1 fruit fly cellular context compared by ENCODE assay signal in the genomic region with DNA sequence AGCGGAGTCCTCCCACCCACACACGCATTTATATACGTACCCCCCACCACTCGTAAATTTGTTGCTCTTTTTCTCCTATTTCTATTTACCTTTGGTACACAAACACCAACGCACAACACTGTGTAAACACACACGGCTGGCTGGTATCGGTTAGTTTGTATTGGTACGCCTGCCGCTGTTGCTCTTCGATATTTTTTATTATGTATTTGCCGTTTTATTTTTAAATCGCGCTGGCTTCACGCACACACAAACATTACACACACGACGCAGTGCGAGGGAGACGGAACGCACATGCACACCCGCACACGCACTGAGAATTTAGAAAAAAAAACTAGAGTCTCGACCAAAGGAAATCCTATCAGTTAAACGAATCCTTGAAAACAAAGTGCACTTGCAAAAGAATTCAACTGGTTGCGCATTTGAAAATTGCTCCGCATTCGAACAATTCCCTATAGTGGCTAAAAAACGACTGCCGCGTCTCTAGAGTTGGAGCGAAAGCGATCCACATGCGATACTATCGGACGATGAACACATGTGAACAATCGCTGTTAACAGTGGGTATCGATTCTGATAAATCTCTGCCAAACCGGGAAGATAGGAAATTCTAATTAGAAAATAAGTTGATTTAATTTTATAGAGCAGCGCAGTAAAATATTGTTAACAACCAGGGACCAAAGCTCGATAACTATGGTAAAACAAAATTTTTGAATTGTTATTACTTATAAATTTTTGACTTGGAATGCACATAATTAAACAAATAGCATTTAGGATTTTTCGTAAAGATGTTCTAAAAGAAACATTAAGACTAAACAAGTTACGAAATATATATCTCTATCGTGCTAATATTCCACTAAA.
TF ChIP-seq lines count a peak whose summit lies in the region.

No protein-coding gene starts in this region.

TF ChIP-seq in whole organism, embryonic, 481 proteins besides CTCF, POLR2A, EP300 and RAD21 (continued from another document and continues in another):
- TF ChIP-seq unc-4 (GFP tag; IDR thresholded peaks at IDR 0.05; lab: Robert Waterston, UW; ENCODE audit: partially characterized antibody) (peak; percentile 89), CG8359 (GFP tag; optimal IDR thresholded peaks at IDR 0.05; lab: Kevin White, UChicago; ENCODE audit: borderline replicate concordance) (peak; percentile 51), Doc3 (GFP tag; IDR thresholded peaks at IDR 0.05; lab: Robert Waterston, UW; ENCODE audit: partially characterized antibody) (peak; percentile 84), CG4404 (GFP tag; IDR thresholded peaks at IDR 0.05; lab: Robert Waterston, UW) (no peak), CG15514 (GFP tag; optimal IDR thresholded peaks at IDR 0.05; lab: Kevin White, UChicago) (peak; percentile 71), crol (GFP tag; IDR thresholded peaks at IDR 0.05; lab: Robert Waterston, UW) (no peak; the same call in 1 of the 2 replicates), cad (GFP tag; optimal IDR thresholded peaks at IDR 0.05; lab: Kevin White, UChicago) (no peak), chn (GFP tag; optimal IDR thresholded peaks at IDR 0.05; lab: Kevin White, UChicago) (peak; percentile 35), Sry-β (GFP tag; optimal IDR thresholded peaks at IDR 0.05; lab: Kevin White, UChicago) (peak; percentile 59), lbe (GFP tag; optimal IDR thresholded peaks at IDR 0.05; lab: Kevin White, UChicago) (peak; percentile 62), CG4617 (GFP tag; optimal IDR thresholded peaks at IDR 0.05; lab: Kevin White, UChicago; ENCODE audit: borderline replicate concordance) (peak; percentile 65), Bgb (GFP tag; IDR thresholded peaks at IDR 0.05; lab: Robert Waterston, UW; ENCODE audit: partially characterized antibody) (peak; percentile 95), CG31365 (tag; optimal IDR thresholded peaks at IDR 0.05; lab: Kevin White, UChicago) (peak; percentile 78), CG11560 (tag; IDR thresholded peaks at IDR 0.05; lab: Robert Waterston, UW) (no peak), CG34422 (GFP tag; IDR thresholded peaks at IDR 0.05; lab: Robert Waterston, UW) (peak; percentile 52; the same call in 1 of the 3 replicates), CG4282 (GFP tag; optimal IDR thresholded peaks at IDR 0.05; lab: Kevin White, UChicago) (peak; percentile 6), ewg (GFP tag; optimal IDR thresholded peaks at IDR 0.05; lab: Kevin White, UChicago) (no peak), p53 (GFP tag; optimal IDR thresholded peaks at IDR 0.05; lab: Kevin White, UChicago) (no peak), CG9727 (GFP tag; optimal IDR thresholded peaks at IDR 0.05; lab: Kevin White, UChicago) (peak; percentile 55), pita (GFP tag; optimal IDR thresholded peaks at IDR 0.05; lab: Kevin White, UChicago) (no peak), CG10654 (GFP tag; optimal IDR thresholded peaks at IDR 0.05; lab: Kevin White, UChicago) (peak; percentile 30), CG8089 (GFP tag; optimal IDR thresholded peaks at IDR 0.05; lab: Kevin White, UChicago) (peak; percentile 24), CG9817 (tag; optimal IDR thresholded peaks at IDR 0.05; lab: Kevin White, UChicago) (peak; percentile 49), twi (tag; optimal IDR thresholded peaks at IDR 0.05; lab: Kevin White, UChicago) (peak; percentile 91), HmgZ (tag; optimal IDR thresholded peaks at IDR 0.05; lab: Kevin White, UChicago) (peak; percentile 82), vvl (GFP tag; IDR thresholded peaks at IDR 0.05; lab: Robert Waterston, UW) (peak; percentile 64), CG11695 (GFP tag; IDR thresholded peaks at IDR 0.05; lab: Robert Waterston, UW) (peak; percentile 71), trh (GFP tag; optimal IDR thresholded peaks at IDR 0.05; lab: Kevin White, UChicago) (no peak), chm (GFP tag; IDR thresholded peaks at IDR 0.05; lab: Robert Waterston, UW) (peak; percentile 85), CG30020 (tag; optimal IDR thresholded peaks at IDR 0.05; lab: Kevin White, UChicago) (no peak), nerfin-2 (GFP tag; IDR thresholded peaks at IDR 0.05; lab: Robert Waterston, UW; ENCODE audit: partially characterized antibody) (peak; percentile 92), ems (GFP tag; optimal IDR thresholded peaks at IDR 0.05; lab: Kevin White, UChicago) (peak; percentile 46), hbn (GFP tag; IDR thresholded peaks at IDR 0.05; lab: Robert Waterston, UW; ENCODE audit: partially characterized antibody) (peak; percentile 89), phol (tag; optimal IDR thresholded peaks at IDR 0.05; lab: Kevin White, UChicago) (no peak), CG7786 (GFP tag; optimal IDR thresholded peaks at IDR 0.05; lab: Kevin White, UChicago) (peak; percentile 65), so (GFP tag; IDR thresholded peaks at IDR 0.05; lab: Robert Waterston, UW) (peak; percentile 66; the same call in 2 of the 3 replicates), ttk (GFP tag; IDR thresholded peaks at IDR 0.05; lab: Robert Waterston, UW) (no peak), gsb-n (tag; optimal IDR thresholded peaks at IDR 0.05; lab: Kevin White, UChicago) (peak; percentile 63), usp (GFP tag; optimal IDR thresholded peaks at IDR 0.05; lab: Kevin White, UChicago) (no peak), sens (GFP tag; lab: Kevin White, UChicago) (peak; percentile 83), wdn (GFP tag; IDR thresholded peaks at IDR 0.05; lab: Robert Waterston, UW) (no peak), CG17361 (GFP tag; IDR thresholded peaks at IDR 0.05; lab: Robert Waterston, UW) (no peak), toy (GFP tag; IDR thresholded peaks at IDR 0.05; lab: Robert Waterston, UW) (no peak), pb (GFP tag; optimal IDR thresholded peaks at IDR 0.05; lab: Kevin White, UChicago) (peak; percentile 32), gsb (GFP tag; IDR thresholded peaks at IDR 0.05; lab: Robert Waterston, UW) (peak; percentile 36; the same call in 1 of the 2 replicates), CG13894 (tag; optimal IDR thresholded peaks at IDR 0.05; lab: Kevin White, UChicago) (peak; percentile 63), org-1 (GFP tag; optimal IDR thresholded peaks at IDR 0.05; lab: Kevin White, UChicago) (peak; percentile 80), CG18619 (GFP tag; optimal IDR thresholded peaks at IDR 0.05; lab: Kevin White, UChicago) (peak; percentile 50), ken (GFP tag; IDR thresholded peaks at IDR 0.05; lab: Robert Waterston, UW) (no peak), Antp (GFP tag; optimal IDR thresholded peaks at IDR 0.05; lab: Kevin White, UChicago) (no peak), fd102C (GFP tag; optimal IDR thresholded peaks at IDR 0.05; lab: Kevin White, UChicago) (peak; percentile 98), CG1233 (GFP tag; optimal IDR thresholded peaks at IDR 0.05; lab: Kevin White, UChicago) (peak; percentile 92), abd-A (tag; optimal IDR thresholded peaks at IDR 0.05; lab: Kevin White, UChicago) (peak; percentile 69), mam (GFP tag; optimal IDR thresholded peaks at IDR 0.05; lab: Kevin White, UChicago) (no peak), Kr (GFP tag; optimal IDR thresholded peaks at IDR 0.05; lab: Kevin White, UChicago) (peak; percentile 96), sd (tag; optimal IDR thresholded peaks at IDR 0.05; lab: Kevin White, UChicago) (peak; percentile 49), tna (GFP tag; IDR thresholded peaks at IDR 0.05; lab: Robert Waterston, UW; ENCODE audit: partially characterized antibody) (peak; percentile 94), CG10147 (GFP tag; optimal IDR thresholded peaks at IDR 0.05; lab: Kevin White, UChicago) (peak; percentile 52), D19B (GFP tag; optimal IDR thresholded peaks at IDR 0.05; lab: Kevin White, UChicago) (peak; percentile 25), gro (GFP tag; optimal IDR thresholded peaks at IDR 0.05; lab: Kevin White, UChicago) (peak; percentile 68), tx (GFP tag; optimal IDR thresholded peaks at IDR 0.05; lab: Kevin White, UChicago) (no peak), Eip74EF (GFP tag; optimal IDR thresholded peaks at IDR 0.05; lab: Kevin White, UChicago) (peak in 1 of 2 experiments; percentile 67), fu2 (GFP tag; optimal IDR thresholded peaks at IDR 0.05; lab: Kevin White, UChicago) (peak; percentile 17), exex (tag; optimal IDR thresholded peaks at IDR 0.05; lab: Kevin White, UChicago) (peak; percentile 35), zfh1 (GFP tag; IDR thresholded peaks at IDR 0.05; lab: Robert Waterston, UW) (peak; percentile 60; the same call in 2 of the 3 replicates), pfk (GFP tag; optimal IDR thresholded peaks at IDR 0.05; lab: Kevin White, UChicago) (peak; percentile 76), Rx (GFP tag; IDR thresholded peaks at IDR 0.05; lab: Robert Waterston, UW) (no peak), inv (GFP tag; IDR thresholded peaks at IDR 0.05; lab: Robert Waterston, UW; ENCODE audit: partially characterized antibody) (peak; percentile 95), gce (GFP tag; IDR thresholded peaks at IDR 0.05; lab: Robert Waterston, UW) (peak; percentile 65; the same call in 1 of the 3 replicates), CG8290 (GFP tag; optimal IDR thresholded peaks at IDR 0.05; lab: Kevin White, UChicago) (no peak), CG8290 (tag; optimal IDR thresholded peaks at IDR 0.05; lab: Kevin White, UChicago) (peak; percentile 92 to 96), CG6854 (GFP tag; optimal IDR thresholded peaks at IDR 0.05; lab: Kevin White, UChicago) (peak; percentile 78), CG2712 (tag; optimal IDR thresholded peaks at IDR 0.05; lab: Kevin White, UChicago) (peak; percentile 40), Atf3 (GFP tag; optimal IDR thresholded peaks at IDR 0.05; lab: Kevin White, UChicago) (peak; percentile 0), Xrp1 (GFP tag; IDR thresholded peaks at IDR 0.05; lab: Robert Waterston, UW) (peak; percentile 84), Dfd (GFP tag; optimal IDR thresholded peaks at IDR 0.05; lab: Kevin White, UChicago) (no peak), ash1 (GFP tag; optimal IDR thresholded peaks at IDR 0.05; lab: Kevin White, UChicago) (peak; percentile 92), CG17359 (tag; optimal IDR thresholded peaks at IDR 0.05; lab: Kevin White, UChicago) (peak; percentile 73), tio (GFP tag; optimal IDR thresholded peaks at IDR 0.05; lab: Kevin White, UChicago) (no peak), C15 (GFP tag; IDR thresholded peaks at IDR 0.05; lab: Robert Waterston, UW) (no peak; the same call in 2 of the 3 replicates), Oli (tag; optimal IDR thresholded peaks at IDR 0.05; lab: Kevin White, UChicago) (no peak), CG32772 (GFP tag; IDR thresholded peaks at IDR 0.05; lab: Robert Waterston, UW) (0 out of 2 replicates have a peak, but pooled peaks have one; percentile 30), en (GFP tag; optimal IDR thresholded peaks at IDR 0.05; lab: Kevin White, UChicago) (peak; percentile 3), Taf1 (GFP tag; IDR thresholded peaks at IDR 0.05; lab: Robert Waterston, UW) (no peak), CG10979 (tag; optimal IDR thresholded peaks at IDR 0.05; lab: Kevin White, UChicago) (no peak), jing (GFP tag; optimal IDR thresholded peaks at IDR 0.05; lab: Kevin White, UChicago) (no peak), CG42726 (GFP tag; IDR thresholded peaks at IDR 0.05; lab: Robert Waterston, UW; ENCODE audit: partially characterized antibody) (peak; percentile 97), MTF-1 (GFP tag; optimal IDR thresholded peaks at IDR 0.05; lab: Kevin White, UChicago; ENCODE audit: borderline replicate concordance) (peak; percentile 96), CG12071 (GFP tag; optimal IDR thresholded peaks at IDR 0.05; lab: Kevin White, UChicago) (peak; percentile 96), yki (optimal IDR thresholded peaks at IDR 0.05; lab: Kevin White, UChicago) (no peak), ranshi (GFP tag; IDR thresholded peaks at IDR 0.05; lab: Robert Waterston, UW) (peak; percentile 44; the same call in 1 of the 2 replicates), CG12659 (GFP tag; optimal IDR thresholded peaks at IDR 0.05; lab: Kevin White, UChicago) (peak; percentile 41), CG3847 (GFP tag; IDR thresholded peaks at IDR 0.05; lab: Robert Waterston, UW) (no peak), dysf (GFP tag; IDR thresholded peaks at IDR 0.05; lab: Robert Waterston, UW) (no peak; the same call in 2 of the 3 replicates), CG9437 (GFP tag; optimal IDR thresholded peaks at IDR 0.05; lab: Kevin White, UChicago) (no peak), Dp (GFP tag; optimal IDR thresholded peaks at IDR 0.05; lab: Kevin White, UChicago) (peak; percentile 53), CG11504 (tag; optimal IDR thresholded peaks at IDR 0.05; lab: Kevin White, UChicago) (no peak), Sox102F (GFP tag; optimal IDR thresholded peaks at IDR 0.05; lab: Kevin White, UChicago) (peak; percentile 42), Ada2b (GFP tag; IDR thresholded peaks at IDR 0.05; lab: Robert Waterston, UW) (no peak), danr (GFP tag; IDR thresholded peaks at IDR 0.05; lab: Robert Waterston, UW) (no peak), jumu (GFP tag; optimal IDR thresholded peaks at IDR 0.05; lab: Kevin White, UChicago) (peak; percentile 12), Abd-B (GFP tag; optimal IDR thresholded peaks at IDR 0.05; lab: Kevin White, UChicago) (no peak), ato (GFP tag; IDR thresholded peaks at IDR 0.05; lab: Robert Waterston, UW; ENCODE audit: partially characterized antibody) (peak; percentile 97), HLH3B (GFP tag; IDR thresholded peaks at IDR 0.05; lab: Robert Waterston, UW) (peak; percentile 70; the same call in 1 of the 2 replicates), E2f2 (GFP tag; IDR thresholded peaks at IDR 0.05; lab: Robert Waterston, UW) (peak; percentile 65), Med (GFP tag; lab: Kevin White, UChicago) (peak; percentile 94), CG17328 (GFP tag; IDR thresholded peaks at IDR 0.05; lab: Robert Waterston, UW) (peak; percentile 52; the same call in 1 of the 2 replicates), CG5180 (GFP tag; optimal IDR thresholded peaks at IDR 0.05; lab: Kevin White, UChicago) (peak; percentile 90), CG12104 (GFP tag; optimal IDR thresholded peaks at IDR 0.05; lab: Kevin White, UChicago) (peak; percentile 71), CG15269 (tag; optimal IDR thresholded peaks at IDR 0.05; lab: Kevin White, UChicago) (peak; percentile 52), nmo (GFP tag; optimal IDR thresholded peaks at IDR 0.05; lab: Kevin White, UChicago) (peak; percentile 15), tin (GFP tag; optimal IDR thresholded peaks at IDR 0.05; lab: Kevin White, UChicago) (no peak), CG1792 (GFP tag; optimal IDR thresholded peaks at IDR 0.05; lab: Kevin White, UChicago) (peak; percentile 49), H2.0 (GFP tag; IDR thresholded peaks at IDR 0.05; lab: Robert Waterston, UW) (no peak), CG18011 (GFP tag; optimal IDR thresholded peaks at IDR 0.05; lab: Kevin White, UChicago) (peak; percentile 61), jigr1 (GFP tag; IDR thresholded peaks at IDR 0.05; lab: Robert Waterston, UW) (no peak), CoRest (tag; optimal IDR thresholded peaks at IDR 0.05; lab: Kevin White, UChicago) (peak; percentile 8), CG1024 (GFP tag; IDR thresholded peaks at IDR 0.05; lab: Robert Waterston, UW) (peak; percentile 22; the same call in 1 of the 2 replicates), Tbp (GFP tag; optimal IDR thresholded peaks at IDR 0.05; lab: Kevin White, UChicago) (no peak)
